Worm (Caenorhabditis elegans): ENCODE results near the gene F58A4.1.

F58A4.1 gene

DNA sequence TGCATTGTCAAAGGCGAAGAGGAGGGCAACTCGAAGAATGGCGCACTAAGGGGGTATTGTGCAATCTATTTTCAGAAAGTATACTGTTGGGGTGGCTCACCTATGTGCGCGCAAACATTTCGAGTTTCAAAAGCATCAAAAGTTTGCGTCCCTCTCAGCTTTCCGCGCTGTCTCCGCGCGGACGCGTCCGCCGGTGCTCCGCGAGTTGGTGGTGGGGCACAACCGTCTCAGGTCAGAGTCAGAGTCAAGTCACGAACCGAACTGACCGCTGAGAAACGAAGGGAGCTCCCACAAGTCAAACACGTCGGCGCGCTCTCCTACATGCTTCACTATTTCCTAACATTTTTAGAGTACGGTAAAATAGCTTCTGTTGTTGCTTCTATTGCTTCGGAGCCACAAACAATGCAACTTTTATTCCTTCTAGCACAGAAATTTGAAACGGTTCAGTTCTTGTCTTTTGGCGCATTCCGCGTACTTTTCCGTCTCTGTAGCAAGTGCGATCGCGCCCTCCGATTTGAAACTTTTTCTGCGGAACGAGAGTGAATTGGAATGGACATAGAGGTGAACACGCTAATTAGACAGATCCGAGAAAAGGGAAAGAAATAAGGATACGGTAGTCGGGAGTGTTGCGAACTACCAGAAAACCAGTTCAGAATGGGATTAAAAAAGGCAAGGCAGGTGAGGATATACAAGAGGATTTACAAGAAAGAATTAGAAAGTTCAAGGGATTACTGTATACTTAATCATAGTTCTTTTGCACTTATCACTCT lies 41.2 kb downstream of the F58A4.1 start:
- TF ChIP-seq egl-18 (GFP tag; IDR thresholded peaks at IDR 0.05) (no peak), C17E4.6 (GFP tag; IDR thresholded peaks at IDR 0.05) (no peak), snpc-3.4 (tag; optimal IDR thresholded peaks at IDR 0.05) (no peak), akir-1 (GFP tag; optimal IDR thresholded peaks at IDR 0.05) (no peak), somi-1 (GFP tag; optimal IDR thresholded peaks at IDR 0.05) (no peak), ztf-6 (GFP tag; IDR thresholded peaks at IDR 0.05) (no peak), zfh-2 (GFP tag; conservative IDR thresholded peaks at IDR 0.05) (peak; percentile 85), lin-35 (GFP tag; optimal IDR thresholded peaks at IDR 0.05) (no peak), egrh-3 (GFP tag; IDR thresholded peaks at IDR 0.05) (peak; percentile 38; the same call in 1 of the 2 replicates), chd-7 (tag; optimal IDR thresholded peaks at IDR 0.05) (no peak), Y53F4B.3 (GFP tag; IDR thresholded peaks at IDR 0.05) (no peak), dpff-1 (tag; optimal IDR thresholded peaks at IDR 0.05) (no peak), mcd-1 (GFP tag; IDR thresholded peaks at IDR 0.05) (no peak), die-1 (tag; optimal IDR thresholded peaks at IDR 0.05) (no peak)

DNA sequence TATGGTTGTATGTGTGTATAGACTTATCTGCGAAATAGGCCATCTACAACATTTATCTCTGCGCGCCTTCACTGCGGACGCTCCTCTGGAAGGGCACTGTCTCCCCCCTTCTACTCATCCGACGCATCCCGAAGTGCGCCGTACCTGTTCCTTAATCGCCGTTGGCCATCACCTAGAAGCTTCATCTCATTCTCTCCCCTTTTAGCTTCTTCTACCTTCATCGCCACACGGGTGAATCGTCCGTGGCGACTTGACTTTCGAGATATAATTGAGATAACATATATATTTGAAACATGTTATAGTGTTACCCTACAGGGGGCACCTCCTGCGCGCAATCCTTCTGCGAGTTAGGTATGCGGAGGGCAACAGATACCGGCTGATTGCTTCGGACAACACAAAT lies 43.8 kb downstream of the F58A4.1 start:
- 0 out of 2 replicates have a peak, but pooled peaks have one; percentile 44 for TF ChIP-seq zfh-2 (GFP tag; conservative IDR thresholded peaks at IDR 0.05)
- TF ChIP-seq lin-40 (tag; optimal IDR thresholded peaks at IDR 0.05) = no peak

DNA sequence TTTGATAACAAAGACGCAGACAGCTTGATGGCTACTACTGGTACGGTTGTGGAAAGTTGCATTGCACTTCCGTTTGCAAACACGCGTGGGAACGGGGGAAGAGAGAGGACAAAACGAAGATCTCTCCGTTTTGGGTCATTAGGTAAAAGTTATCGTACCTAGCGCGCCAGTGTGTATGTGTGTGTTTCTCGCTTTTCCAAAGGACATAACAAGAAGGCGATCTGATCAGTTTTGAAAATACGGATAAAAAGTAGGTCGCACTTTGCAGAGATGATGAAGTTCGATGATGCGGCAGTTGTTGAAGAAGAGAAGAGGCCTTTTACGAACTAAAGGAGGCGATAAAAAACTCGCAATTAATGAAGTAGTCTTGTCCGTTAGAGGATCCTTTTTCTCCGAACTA lies 46.8 kb downstream of the F58A4.1 start:
- TF ChIP-seq Y95B8A.8 (GFP tag; IDR thresholded peaks at IDR 0.05) (no peak), F10E7.11 (tag; optimal IDR thresholded peaks at IDR 0.05) (no peak), madf-6 (GFP tag; IDR thresholded peaks at IDR 0.05) (no peak), gei-17 (GFP tag; optimal IDR thresholded peaks at IDR 0.05) (no peak), lin-35 (GFP tag; optimal IDR thresholded peaks at IDR 0.05) (no peak), tlf-1 (GFP tag; optimal IDR thresholded peaks at IDR 0.05) (no peak), D2030.7 (GFP tag; IDR thresholded peaks at IDR 0.05) (no peak), dox-1 (GFP tag; IDR thresholded peaks at IDR 0.05) (no peak), hlh-12 (tag; optimal IDR thresholded peaks at IDR 0.05) (no peak), cebp-2 (GFP tag; IDR thresholded peaks at IDR 0.05) (no peak), Y53F4B.3 (GFP tag; IDR thresholded peaks at IDR 0.05) (no peak), Y56A3A.18 (GFP tag; IDR thresholded peaks at IDR 0.05) (no peak), zim-3 (tag; optimal IDR thresholded peaks at IDR 0.05) (no peak), C17E4.6 (GFP tag; IDR thresholded peaks at IDR 0.05) (no peak), sdz-38 (tag; optimal IDR thresholded peaks at IDR 0.05) (no peak)

DNA sequence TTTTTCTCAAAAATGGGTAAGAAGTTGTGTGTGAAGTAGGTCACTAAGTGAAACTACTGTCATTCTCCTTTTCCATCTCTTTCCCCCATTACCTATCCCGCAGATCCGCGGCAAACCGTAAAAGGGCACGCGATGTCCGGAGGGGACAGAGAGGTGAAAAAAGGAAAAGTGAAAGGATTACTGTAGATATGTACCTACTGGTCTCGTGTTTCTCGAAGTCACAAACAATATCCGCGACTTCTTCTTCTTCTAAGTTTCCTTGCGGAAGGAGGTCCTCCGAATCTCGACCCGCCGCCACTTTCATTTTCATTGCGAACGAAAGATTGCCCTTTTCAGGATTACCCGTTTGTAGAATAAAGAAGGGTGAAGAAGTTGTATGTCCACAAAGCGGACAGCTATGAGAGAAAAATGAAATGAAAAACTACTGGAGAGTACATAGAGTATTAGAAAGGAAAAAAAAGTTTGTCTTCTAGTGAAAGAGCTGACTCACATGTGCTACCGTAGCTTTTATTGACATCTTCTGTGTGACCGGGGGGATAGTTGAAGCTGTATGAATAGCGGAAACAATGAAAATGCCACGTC lies 48.3 kb downstream of the F58A4.1 start:
- no peak for TF ChIP-seq nhr-80 (tag; optimal IDR thresholded peaks at IDR 0.05)
- no peak for TF ChIP-seq tlf-1 (GFP tag; optimal IDR thresholded peaks at IDR 0.05)
- no peak for TF ChIP-seq nfya-2 (GFP tag; IDR thresholded peaks at IDR 0.05)
- TF ChIP-seq madf-6 (GFP tag; IDR thresholded peaks at IDR 0.05) = no peak
- TF ChIP-seq repo-1 (tag; optimal IDR thresholded peaks at IDR 0.05) = no peak
- TF ChIP-seq xnd-1 (tag; optimal IDR thresholded peaks at IDR 0.05) = no peak
- no peak for TF ChIP-seq ceh-79 (tag; optimal IDR thresholded peaks at IDR 0.05)
- TF ChIP-seq egl-44 (GFP tag; IDR thresholded peaks at IDR 0.05) = no peak
- no peak for TF ChIP-seq F55B11.4 (tag; optimal IDR thresholded peaks at IDR 0.05; ENCODE audit: borderline replicate concordance, insufficient read depth)
- TF ChIP-seq aptf-2 (GFP tag; conservative IDR thresholded peaks at IDR 0.05) = no peak
- TF ChIP-seq hmg-20 (GFP tag; IDR thresholded peaks at IDR 0.05) = no peak

All from whole organism, young adult.